Worm (Caenorhabditis elegans) whole organism, L4 larva: ENCODE measurements around the gene mrp-8.

Experiments
- F10B5.3 ChIP-seq: sonication (generic microtip); optimal IDR thresholded peaks from 2 replicates; lab custom pipeline; 2016; ENCODE audit warnings: mild to moderate bottlenecking, missing genetic modification characterization, missing compliant biosample characterization
- F26F4.8 ChIP-seq: fragments of 200-800 bp; sonication (Bioruptor generic); conservative IDR thresholded peaks from 2 replicates; pipeline ENCODE4 v1.3.6; 2022; ENCODE audit warnings: missing genetic modification characterization, missing compliant biosample characterization
- R02D3.7 ChIP-seq: fragments of 150-350 bp; sonication (generic microtip); optimal IDR thresholded peaks from 3 replicates; lab custom pipeline; 2014; ENCODE audit warnings: missing biosample characterization, missing genetic modification characterization
- T26A8.4 ChIP-seq: fragments of 200-800 bp; sonication (Bioruptor generic); IDR thresholded peaks from 2 replicates; pipeline ENCODE4 v1.3.6; 2022; ENCODE audit warnings: missing genetic modification characterization, missing compliant biosample characterization
- Y105C5A.15 ChIP-seq: fragments of 200-800 bp; sonication (Bioruptor generic); IDR thresholded peaks from 2 replicates; pipeline ENCODE4 v1.3.6; 2022; ENCODE audit warnings: missing genetic modification characterization, missing compliant biosample characterization
- Y48G9A.11 ChIP-seq: fragments of 200-800 bp; sonication (Bioruptor generic); IDR thresholded peaks from 2 replicates; pipeline ENCODE4 v1.3.6; 2022; ENCODE audit warnings: missing genetic modification reagents, missing genetic modification characterization, missing compliant biosample characterization
- Y5F2A.4 ChIP-seq: fragments of 200-800 bp; sonication (Bioruptor generic); optimal IDR thresholded peaks from 2 replicates; lab custom pipeline; 2018; ENCODE audit warnings: mild to moderate bottlenecking, missing genetic modification characterization, missing compliant biosample characterization
- Y75B8A.6 ChIP-seq: fragments of 200-800 bp; sonication (Bioruptor generic); IDR thresholded peaks from 2 replicates; pipeline ENCODE4 v1.3.6; 2022; ENCODE audit warnings: missing genetic modification reagents, missing genetic modification characterization, missing compliant biosample characterization
- ZK546.5 ChIP-seq, 2 experiments: sonication (generic microtip); optimal IDR thresholded peaks; 2 replicates each; lab custom pipeline; 2017; ENCODE audit warnings: missing biosample characterization in 2 of 2, missing genetic modification characterization in 2 of 2
- aha-1 ChIP-seq: fragments of 150-350 bp; peaks from one replicate; lab custom pipeline; 2014; ENCODE audit warnings: missing biosample characterization, missing genetic modification characterization
- aly-2 ChIP-seq: sonication (generic microtip); optimal IDR thresholded peaks from 2 replicates; lab custom pipeline; 2018; ENCODE audit warnings: missing biosample characterization, missing genetic modification characterization
- arid-1 ChIP-seq: fragments of 200-800 bp; sonication (Bioruptor generic); conservative IDR thresholded peaks from 2 replicates; pipeline ENCODE4 v1.3.6; 2022; ENCODE audit warnings: missing genetic modification reagents, missing genetic modification characterization, missing compliant biosample characterization
- attf-4 ChIP-seq: sonication (generic microtip); optimal IDR thresholded peaks from 3 replicates; lab custom pipeline; 2017; ENCODE audit warnings: missing biosample characterization, missing genetic modification characterization
- ceh-20 ChIP-seq: fragments of 200-800 bp; sonication (Bioruptor generic); IDR thresholded peaks from 2 replicates; pipeline ENCODE4 v1.3.6; 2022; ENCODE audit warnings: missing genetic modification reagents, missing genetic modification characterization, missing compliant biosample characterization
- ceh-28 ChIP-seq: fragments of 150-350 bp; optimal IDR thresholded peaks from 2 replicates; lab custom pipeline; 2014; ENCODE audit warnings: missing biosample characterization, missing genetic modification reagents, missing genetic modification characterization
- ceh-62 ChIP-seq: sonication (generic microtip); optimal IDR thresholded peaks from 2 replicates; lab custom pipeline; 2017; ENCODE audit warnings: missing biosample characterization, missing genetic modification characterization
- ceh-82 ChIP-seq: sonication (generic microtip); optimal IDR thresholded peaks from 2 replicates; lab custom pipeline; 2017; ENCODE audit warnings: missing biosample characterization, missing genetic modification characterization
- ces-1 ChIP-seq: fragments of 150-350 bp; sonication (generic microtip); optimal IDR thresholded peaks from 4 replicates; lab custom pipeline; 2014; ENCODE audit warnings: missing biosample characterization, missing genetic modification reagents, missing genetic modification characterization
- daf-19 ChIP-seq: fragments of 200-800 bp; sonication (Bioruptor generic); conservative IDR thresholded peaks from 2 replicates; pipeline ENCODE4 v1.3.6; 2022; ENCODE audit warnings: missing genetic modification characterization, missing compliant biosample characterization
- dmd-6 ChIP-seq: fragments of 200-800 bp; sonication (Bioruptor generic); IDR thresholded peaks from 2 replicates; pipeline ENCODE4 v1.3.6; 2022; ENCODE audit warnings: missing genetic modification reagents, missing genetic modification characterization, missing compliant biosample characterization
- dmd-8 ChIP-seq: fragments of 200-800 bp; sonication (Bioruptor generic); IDR thresholded peaks from 2 replicates; pipeline ENCODE4 v1.3.6; 2022; ENCODE audit warnings: missing genetic modification characterization, missing compliant biosample characterization
- dmd-9 ChIP-seq: fragments of 200-800 bp; sonication (Bioruptor generic); IDR thresholded peaks from 2 replicates; pipeline ENCODE4 v1.3.6; 2022; ENCODE audit warnings: missing genetic modification reagents, missing genetic modification characterization, missing compliant biosample characterization
- dve-1 ChIP-seq: sonication (generic microtip); optimal IDR thresholded peaks from 2 replicates; lab custom pipeline; 2017; ENCODE audit warnings: antibody characterized with exemption, mild to moderate bottlenecking, missing genetic modification characterization, missing compliant biosample characterization; ENCODE audit not compliant: insufficient read depth
- egl-27 ChIP-seq: sonication (generic microtip); optimal IDR thresholded peaks from 3 replicates; lab custom pipeline; 2017; ENCODE audit warnings: missing biosample characterization, missing genetic modification reagents, missing genetic modification characterization
- egl-43 ChIP-seq: fragments of 200-800 bp; sonication (Bioruptor generic); IDR thresholded peaks from 2 replicates; pipeline ENCODE4 v1.3.6; 2022; ENCODE audit warnings: missing genetic modification reagents, missing genetic modification characterization, missing compliant biosample characterization
- fkh-10 ChIP-seq: fragments of 150-350 bp; optimal IDR thresholded peaks from 2 replicates; lab custom pipeline; 2014; ENCODE audit warnings: missing biosample characterization, missing genetic modification reagents, missing genetic modification characterization
- fos-1 ChIP-seq: fragments of 150-350 bp; optimal IDR thresholded peaks from 2 replicates; lab custom pipeline; 2014; ENCODE audit warnings: missing biosample characterization, missing genetic modification characterization
- hif-1 ChIP-seq, 2 experiments: sonication (generic microtip); optimal IDR thresholded peaks; 2 replicates each; lab custom pipeline; 2016 to 2017; ENCODE audit warnings: missing compliant biosample characterization in 2 of 2, missing genetic modification characterization in 2 of 2, missing genetic modification reagents in 2 of 2, missing genotype in 2 of 2, mild to moderate bottlenecking in 1 of 2
- hlh-30 ChIP-seq: sonication (generic microtip); optimal IDR thresholded peaks from 2 replicates; lab custom pipeline; 2017; ENCODE audit warnings: antibody characterized with exemption, mild to moderate bottlenecking, missing genetic modification characterization, missing compliant biosample characterization; ENCODE audit not compliant: insufficient read depth
- jun-1 ChIP-seq: fragments of 150-350 bp; optimal IDR thresholded peaks from 2 replicates; lab custom pipeline; 2014; ENCODE audit warnings: missing biosample characterization, missing genetic modification reagents, missing genetic modification characterization
- lin-1 ChIP-seq: fragments of 200-800 bp; sonication (Bioruptor generic); IDR thresholded peaks from 2 replicates; pipeline ENCODE4 v1.3.6; 2022; ENCODE audit warnings: missing genetic modification reagents, missing genetic modification characterization, missing compliant biosample characterization
- lin-13 ChIP-seq: fragments of 150-350 bp; optimal IDR thresholded peaks from 2 replicates; lab custom pipeline; 2014; ENCODE audit warnings: missing biosample characterization, missing genetic modification reagents, missing genetic modification characterization
- lin-15B ChIP-seq: fragments of 150-350 bp; sonication (generic microtip); optimal IDR thresholded peaks from 3 replicates; lab custom pipeline; 2014; ENCODE audit warnings: missing biosample characterization, missing genetic modification characterization
- lin-38 ChIP-seq: fragments of 200-800 bp; sonication (Bioruptor generic); IDR thresholded peaks from 2 replicates; pipeline ENCODE4 v1.3.6; 2022; ENCODE audit warnings: missing genetic modification reagents, missing genetic modification characterization, missing compliant biosample characterization
- lir-3 ChIP-seq: sonication (generic microtip); optimal IDR thresholded peaks from 2 replicates; lab custom pipeline; 2016; ENCODE audit warnings: mild to moderate bottlenecking, missing genetic modification characterization, missing compliant biosample characterization
- madf-9 ChIP-seq: fragments of 200-800 bp; sonication (Bioruptor generic); conservative IDR thresholded peaks from 2 replicates; pipeline ENCODE4 v1.3.6; 2022; ENCODE audit warnings: missing genetic modification reagents, missing genetic modification characterization, missing compliant biosample characterization
- mep-1 ChIP-seq: fragments of 150-350 bp; sonication (generic microtip); optimal IDR thresholded peaks from 3 replicates; lab custom pipeline; 2014; ENCODE audit warnings: missing biosample characterization, missing genetic modification characterization
- nhr-11 ChIP-seq: fragments of 150-350 bp; optimal IDR thresholded peaks from 2 replicates; lab custom pipeline; 2014; ENCODE audit warnings: missing biosample characterization, missing genetic modification characterization
- nhr-111 ChIP-seq: fragments of 200-800 bp; sonication (Bioruptor generic); optimal IDR thresholded peaks from 2 replicates; lab custom pipeline; 2018; ENCODE audit warnings: mild to moderate bottlenecking, missing genetic modification characterization, missing compliant biosample characterization
- nhr-25 ChIP-seq: sonication (generic microtip); optimal IDR thresholded peaks from 2 replicates; lab custom pipeline; 2017; ENCODE audit warnings: missing genetic modification characterization, mild to moderate bottlenecking, missing compliant biosample characterization, antibody characterized with exemption, moderate library complexity, borderline replicate concordance; ENCODE audit not compliant: insufficient read depth
- nhr-41 ChIP-seq: fragments of 200-800 bp; sonication (Bioruptor generic); IDR thresholded peaks from 2 replicates; pipeline ENCODE4 v1.3.6; 2022; ENCODE audit warnings: missing genetic modification reagents, missing genetic modification characterization, missing compliant biosample characterization
- nhr-48 ChIP-seq: sonication (generic microtip); optimal IDR thresholded peaks from 2 replicates; lab custom pipeline; 2016; ENCODE audit warnings: mild to moderate bottlenecking, missing genetic modification characterization, missing compliant biosample characterization
- nhr-6 ChIP-seq: fragments of 150-350 bp; optimal IDR thresholded peaks from 2 replicates; lab custom pipeline; 2014; ENCODE audit warnings: missing biosample characterization, missing genetic modification characterization
- nhr-77 ChIP-seq: fragments of 150-350 bp; optimal IDR thresholded peaks from 2 replicates; lab custom pipeline; 2014; ENCODE audit warnings: missing biosample characterization, missing genetic modification characterization
- pqm-1 ChIP-seq: sonication (generic microtip); optimal IDR thresholded peaks from 2 replicates; lab custom pipeline; 2017; ENCODE audit warnings: missing biosample characterization, missing genetic modification characterization
- saeg-2 ChIP-seq: fragments of 200-800 bp; sonication (Bioruptor generic); IDR thresholded peaks from 2 replicates; pipeline ENCODE4 v1.3.6; 2022; ENCODE audit warnings: missing genetic modification reagents, missing genetic modification characterization, missing compliant biosample characterization
- sdz-12 ChIP-seq: fragments of 200-800 bp; sonication (Bioruptor generic); optimal IDR thresholded peaks from 2 replicates; lab custom pipeline; 2018; ENCODE audit warnings: mild to moderate bottlenecking, missing genetic modification characterization, missing compliant biosample characterization
- spr-3 ChIP-seq: fragments of 200-800 bp; sonication (Bioruptor generic); optimal IDR thresholded peaks from 2 replicates; lab custom pipeline; 2018; ENCODE audit warnings: mild to moderate bottlenecking, missing genetic modification characterization, missing compliant biosample characterization
- tag-97 ChIP-seq: fragments of 200-800 bp; sonication (Bioruptor generic); IDR thresholded peaks from 2 replicates; pipeline ENCODE4 v1.3.6; 2022; ENCODE audit warnings: missing genetic modification characterization, missing compliant biosample characterization
- zfp-2 ChIP-seq: sonication (generic microtip); optimal IDR thresholded peaks from 2 replicates; lab custom pipeline; 2016; ENCODE audit warnings: mild to moderate bottlenecking, missing genetic modification characterization, missing compliant biosample characterization
- zfp-3 ChIP-seq: fragments of 200-800 bp; sonication (Bioruptor generic); conservative IDR thresholded peaks from 2 replicates; pipeline ENCODE4 v1.3.6; 2022; ENCODE audit warnings: missing genetic modification reagents, missing genetic modification characterization, missing compliant biosample characterization
- ztf-11 ChIP-seq: fragments of 150-350 bp; optimal IDR thresholded peaks from 2 replicates; lab custom pipeline; 2014; ENCODE audit warnings: missing biosample characterization, missing genetic modification characterization

Gene mrp-8

ce11 chrIII:12351301-12351700 is 48.3 kb upstream of the mrp-8 start, which contains the start of the genes pph-4.1 and Y75B8A.31 (continued):
- TF ChIP-seq daf-19 (no peak), nhr-41 (GFP tag; lab: Robert Waterston, UW) (no peak), tag-97 (GFP tag; lab: Robert Waterston, UW) (no peak), ceh-62 (tag; lab: Kevin White, UChicago) (no peak), lin-15B (peak; percentile 84), fos-1 (tag; lab: Kevin White, UChicago) (no peak), R02D3.7 (tag; lab: Kevin White, UChicago) (no peak), ces-1 (GFP tag; lab: Kevin White, UChicago) (no peak), aha-1 (tag; lab: Kevin White, UChicago) (no peak), Y5F2A.4 (no peak), Y105C5A.15 (no peak), dmd-9 (GFP tag; lab: Robert Waterston, UW) (peak; percentile 92), hlh-30 (tag; lab: Kevin White, UChicago) (peak; percentile 67), egl-43 (GFP tag; lab: Robert Waterston, UW) (no peak), mep-1 (tag; lab: Kevin White, UChicago) (peak; percentile 82), dmd-8 (GFP tag; lab: Robert Waterston, UW) (no peak), arid-1 (GFP tag; lab: Robert Waterston, UW) (peak; percentile 54; the same call in 1 of the 2 replicates), madf-9 (GFP tag; lab: Robert Waterston, UW) (no peak; the same call in 1 of the 2 replicates), ZK546.5 (tag; optimal IDR thresholded peaks at IDR 0.05; lab: Kevin White, UChicago) (no peak), lir-3 (tag; lab: Kevin White, UChicago) (no peak), nhr-77 (tag; lab: Kevin White, UChicago) (peak; percentile 65), hif-1 (tag; optimal IDR thresholded peaks at IDR 0.05; lab: Kevin White, UChicago) (peak; percentile 37 to 95), ceh-20 (GFP tag; lab: Robert Waterston, UW) (peak; percentile 54; the same call in 1 of the 2 replicates), ceh-82 (tag; lab: Kevin White, UChicago) (no peak), ceh-28 (no peak), fkh-10 (GFP tag; lab: Kevin White, UChicago) (no peak), lin-1 (GFP tag; lab: Robert Waterston, UW) (peak; percentile 59; the same call in 1 of the 2 replicates), Y75B8A.6 (GFP tag; lab: Robert Waterston, UW) (no peak), sdz-12 (peak; percentile 44), zfp-2 (tag; lab: Kevin White, UChicago) (peak; percentile 44), lin-38 (peak; percentile 99), pqm-1 (no peak), lin-13 (GFP tag; lab: Kevin White, UChicago) (peak; percentile 81), nhr-6 (tag; lab: Kevin White, UChicago) (peak; percentile 77), spr-3 (no peak), nhr-48 (tag; lab: Kevin White, UChicago) (peak; percentile 30), nhr-111 (no peak), Y48G9A.11 (GFP tag; lab: Robert Waterston, UW) (0 out of 2 replicates have a peak, but pooled peaks have one; percentile 45), dmd-6 (GFP tag; lab: Robert Waterston, UW) (peak; percentile 75), F10B5.3 (peak; percentile 25), zfp-3 (GFP tag; lab: Robert Waterston, UW) (0 out of 2 replicates have a peak, but pooled peaks have one; percentile 27), jun-1 (tag; lab: Kevin White, UChicago) (no peak), ztf-11 (tag; lab: Kevin White, UChicago) (no peak), saeg-2 (no peak), aly-2 (tag; lab: Kevin White, UChicago) (no peak), nhr-25 (tag; lab: Kevin White, UChicago) (no peak), nhr-11 (tag; lab: Kevin White, UChicago) (no peak), attf-4 (tag; lab: Kevin White, UChicago) (no peak), T26A8.4 (GFP tag; lab: Robert Waterston, UW) (peak; percentile 53), F26F4.8 (GFP tag; lab: Robert Waterston, UW) (no peak), egl-27 (tag; lab: Kevin White, UChicago) (no peak), dve-1 (tag; lab: Kevin White, UChicago) (peak; percentile 84)
